Worm (Caenorhabditis elegans): ENCODE measurements around the gene H43E16.1.
A peak's percentile ranks its signal among the peaks of the same experiment; 100 is the strongest.

DNA sequence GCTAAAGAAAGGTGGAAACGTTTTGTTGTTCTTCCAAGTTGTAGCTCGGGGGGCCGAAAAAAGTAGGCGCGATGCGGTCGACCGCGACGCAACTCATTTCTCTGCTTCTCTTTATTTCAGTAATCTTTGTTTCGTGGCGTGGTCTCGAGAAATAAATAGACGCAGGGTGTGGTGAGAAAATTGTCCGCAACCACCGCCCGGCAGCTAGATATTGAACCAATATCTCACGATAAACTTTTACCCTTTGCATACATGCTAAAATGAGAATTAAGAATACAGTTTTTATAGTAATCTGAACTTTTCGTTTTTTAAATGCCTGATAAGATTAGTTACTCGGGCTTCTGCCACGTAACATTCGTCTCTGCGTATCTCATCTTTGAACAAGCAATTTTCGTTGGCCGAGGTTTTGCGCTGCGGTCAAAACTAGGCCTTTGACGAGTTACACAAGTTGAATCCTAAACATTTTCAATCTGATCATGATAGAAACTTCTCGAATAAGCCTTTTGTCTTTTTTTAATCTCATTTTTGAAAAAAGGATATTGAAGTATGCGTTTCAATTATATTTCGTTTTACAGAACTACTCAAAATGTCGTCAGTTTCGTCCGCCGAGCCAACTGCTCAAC is 9.7 kb downstream of the H43E16.1 start, which contains the start of gene gyf-1:
- TF ChIP-seq nhr-90 (tag; optimal IDR thresholded peaks at IDR 0.05; ENCODE audit: poor library complexity) (no peak), nhr-12 (tag; optimal IDR thresholded peaks at IDR 0.05) (no peak), zag-1 (tag; optimal IDR thresholded peaks at IDR 0.05) (no peak), aha-1 (tag; optimal IDR thresholded peaks at IDR 0.05) (no peak), lin-39 (tag; optimal IDR thresholded peaks at IDR 0.05) (no peak), nhr-77 (tag; optimal IDR thresholded peaks at IDR 0.05) (peak; percentile 8), C16A3.4 (tag; optimal IDR thresholded peaks at IDR 0.05) (no peak), ama-1 (optimal IDR thresholded peaks at IDR 0.05) (no peak), dpl-1 (GFP tag; optimal IDR thresholded peaks at IDR 0.05) (peak in 2 of 3 experiments; percentile 5 to 14), ztf-11 (tag; optimal IDR thresholded peaks at IDR 0.05) (no peak), alr-1 (tag; optimal IDR thresholded peaks at IDR 0.05; ENCODE audit: borderline replicate concordance) (no peak), unc-62 (GFP tag; optimal IDR thresholded peaks at IDR 0.05) (no peak)

All from whole organism, L1 larva.